Worm (Caenorhabditis elegans) whole organism, dauer: ENCODE data around the gene sup-26.
A peak's percentile ranks its signal among the peaks of the same experiment; 100 is the strongest.

ENCODE experiments used
- unc-62 ChIP-seq: sonication (generic microtip); optimal IDR thresholded peaks from 2 replicates; lab custom pipeline; 2017; ENCODE audit warnings: missing biosample characterization, missing genetic modification reagents, missing genetic modification characterization

The sup-26 gene

ce11 chrIII:4293108-4293507, 13.1 kb upstream of the sup-26 start, which contains the start of gene R10E4.6:
Gene R10E4.6, plus strand, starts transcription at chrIII:4293408.
- no peak for TF ChIP-seq unc-62 (GFP tag; lab: Kevin White, UChicago)

ce11 chrIII:4291216-4291691, 11.2 kb upstream of the sup-26 start, which contains the start of gene mcm-5:
Gene mcm-5, minus strand, starts transcription at chrIII:4291266.
- TF ChIP-seq unc-62 (GFP tag; lab: Kevin White, UChicago), result no peak

ce11 chrIII:4289952-4290351, 9.9 kb upstream of the sup-26 start:
- TF ChIP-seq unc-62 (GFP tag; lab: Kevin White, UChicago), result no peak

ce11 chrIII:4287379-4287778, 7.4 kb upstream of the sup-26 start, which contains the start of gene R10E4.3:
Gene R10E4.3, minus strand, starts transcription at chrIII:4287479.
- TF ChIP-seq unc-62 (GFP tag; lab: Kevin White, UChicago), result no peak

- no peak for TF ChIP-seq unc-62 (GFP tag; lab: Kevin White, UChicago)
Measured at ce11 chrIII:4284732-4285165, 4.7 kb upstream of the sup-26 start.

- no peak for TF ChIP-seq unc-62 (GFP tag; lab: Kevin White, UChicago)
Measured at ce11 chrIII:4283175-4283574, 3.2 kb upstream of the sup-26 start.

ce11 chrIII:4281955-4282618, 2.1 kb upstream of the sup-26 start:
- TF ChIP-seq unc-62 (GFP tag; lab: Kevin White, UChicago), result peak; percentile 48

ce11 chrIII:4278203-4278602, 1.8 kb downstream of the sup-26 start:
- TF ChIP-seq unc-62 (GFP tag; lab: Kevin White, UChicago), result no peak

- no peak for TF ChIP-seq unc-62 (GFP tag; lab: Kevin White, UChicago)
Measured at ce11 chrIII:4277762-4278161, 2.3 kb downstream of the sup-26 start.

ce11 chrIII:4276277-4276676, 3.7 kb downstream of the sup-26 start:
- TF ChIP-seq unc-62 (GFP tag; lab: Kevin White, UChicago), result no peak

- TF ChIP-seq unc-62 (GFP tag; lab: Kevin White, UChicago), result no peak
Measured at ce11 chrIII:4275704-4276103, 4.3 kb downstream of the sup-26 start.

- TF ChIP-seq unc-62 (GFP tag; lab: Kevin White, UChicago), result no peak
Measured at ce11 chrIII:4274524-4274923, 5.5 kb downstream of the sup-26 start.

ce11 chrIII:4272864-4273263, 7.2 kb downstream of the sup-26 start:
- TF ChIP-seq unc-62 (GFP tag; lab: Kevin White, UChicago), result no peak

- no peak for TF ChIP-seq unc-62 (GFP tag; lab: Kevin White, UChicago)
Measured at ce11 chrIII:4271059-4271458, 9.0 kb downstream of the sup-26 start.

- no peak for TF ChIP-seq unc-62 (GFP tag; lab: Kevin White, UChicago)
Measured at ce11 chrIII:4269220-4269935, 10.6 kb downstream of the sup-26 start, which contains the start of the genes sftb-1 and R10E4.1. Gene sftb-1, minus strand, starts transcription at chrIII:4269270. Gene R10E4.1, plus strand, starts transcription at chrIII:4269743.

- TF ChIP-seq unc-62 (GFP tag; lab: Kevin White, UChicago), result no peak
Measured at ce11 chrIII:4265892-4266291, 14.1 kb downstream of the sup-26 start.
